Fruit fly (Drosophila melanogaster): Measurements from ENCODE around the gene CG43342.

DNA sequence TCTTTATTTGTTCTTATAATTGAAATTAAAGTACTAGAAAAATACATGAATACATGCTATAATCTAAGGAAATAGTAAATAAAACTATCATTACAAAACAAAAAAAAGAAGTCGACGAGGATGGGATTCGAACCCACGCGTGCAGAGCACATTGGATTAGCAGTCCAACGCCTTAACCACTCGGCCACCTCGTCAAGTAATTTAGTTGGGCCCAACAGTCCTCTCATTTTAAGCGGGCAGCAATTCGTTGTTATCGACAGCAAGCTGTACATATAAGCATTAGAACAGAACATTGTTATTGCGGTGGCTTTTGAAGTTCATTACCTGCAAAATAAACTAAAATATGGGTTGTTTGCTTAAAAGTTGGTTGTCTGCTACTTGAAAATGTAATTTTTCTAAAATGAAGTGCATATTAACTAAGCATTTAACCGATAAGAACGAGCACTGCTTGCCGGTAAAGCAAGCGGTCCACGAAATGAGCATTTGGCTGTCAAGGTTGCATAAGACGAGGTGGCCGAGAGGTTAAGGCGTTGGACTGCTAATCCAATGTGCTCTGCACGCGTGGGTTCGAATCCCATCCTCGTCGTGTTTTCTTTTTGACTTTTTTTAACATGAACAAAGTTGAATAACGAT lies 16.0 kb downstream of the CG43342 start:
- TF ChIP-seq CG17806 (tag; optimal IDR thresholded peaks at IDR 0.05) (no peak), EcR (GFP tag; optimal IDR thresholded peaks at IDR 0.05) (no peak), CG12605 (GFP tag; IDR thresholded peaks at IDR 0.05) (no peak), fd96Ca (GFP tag; IDR thresholded peaks at IDR 0.05) (no peak), Ets98B (GFP tag; IDR thresholded peaks at IDR 0.05) (no peak), CG13204 (GFP tag; optimal IDR thresholded peaks at IDR 0.05) (no peak), rn (GFP tag; IDR thresholded peaks at IDR 0.05) (no peak), gl (tag; optimal IDR thresholded peaks at IDR 0.05) (no peak), Snoo (tag; optimal IDR thresholded peaks at IDR 0.05) (no peak), CG8301 (tag; optimal IDR thresholded peaks at IDR 0.05) (no peak), CG15710 (tag; optimal IDR thresholded peaks at IDR 0.05) (no peak)
